Fruit fly (Drosophila melanogaster) S2 (cell line): ENCODE results near the gene eya.

ENCODE experiments used
- CG8478 ChIP-seq: fragments of >200 bp; optimal IDR thresholded peaks from 2 replicates; lab custom pipeline; 2018
- CTCF ChIP-seq, 2 experiments: fragments of >200 bp; optimal IDR thresholded peaks; 2 replicates each; lab custom pipeline; 2018

dm6 chr2L:6479226-6479906 is 67.4 kb downstream of the eya start:
- TF ChIP-seq CTCF (optimal IDR thresholded peaks at IDR 0.05; lab: Kevin White, UChicago): no peak
- TF ChIP-seq CG8478: no peak
